Worm (Caenorhabditis elegans) whole organism, young adult: ENCODE measurements around the gene R07E5.19.

Experiments
- C06A6.2 ChIP-seq: fragments of 200-800 bp; sonication (Bioruptor generic); conservative IDR thresholded peaks from 2 replicates; pipeline ENCODE4 v1.3.6; 2022; ENCODE audit warnings: missing genetic modification characterization, missing compliant biosample characterization
- F37B4.10 ChIP-seq: fragments of 200-800 bp; sonication (Bioruptor generic); IDR thresholded peaks from 2 replicates; pipeline ENCODE4 v1.3.6; 2022; ENCODE audit warnings: missing genetic modification characterization, missing compliant biosample characterization
- F39B2.1 ChIP-seq: fragments of 200-800 bp; sonication (Bioruptor generic); IDR thresholded peaks from 2 replicates; pipeline ENCODE4 v1.3.6; 2022; ENCODE audit warnings: missing genetic modification reagents, missing genetic modification characterization, missing compliant biosample characterization
- T07F8.4 ChIP-seq: sonication (generic microtip); optimal IDR thresholded peaks from 2 replicates; lab custom pipeline; 2016; ENCODE audit warnings: mild to moderate bottlenecking, missing genetic modification characterization, moderate library complexity, missing compliant biosample characterization
- T26A5.8 ChIP-seq: sonication (generic microtip); optimal IDR thresholded peaks from 2 replicates; lab custom pipeline; 2016; ENCODE audit warnings: missing genetic modification characterization, missing compliant biosample characterization
- Y53F4B.3 ChIP-seq: fragments of 200-800 bp; sonication (Bioruptor generic); IDR thresholded peaks from 2 replicates; pipeline ENCODE4 v1.3.6; 2022; ENCODE audit warnings: missing genetic modification reagents, missing genetic modification characterization, missing compliant biosample characterization
- Y53G8AR.9 ChIP-seq: fragments of 200-800 bp; sonication (Bioruptor generic); conservative IDR thresholded peaks from 2 replicates; pipeline ENCODE4 v1.3.6; 2022; ENCODE audit warnings: missing genetic modification reagents, missing genetic modification characterization, missing compliant biosample characterization
- ZK185.1 ChIP-seq: sonication (generic microtip); optimal IDR thresholded peaks from 2 replicates; lab custom pipeline; 2016; ENCODE audit warnings: mild to moderate bottlenecking, missing genetic modification characterization, missing compliant biosample characterization; ENCODE audit not compliant: poor library complexity, severe bottlenecking
- aptf-2 ChIP-seq: fragments of 200-800 bp; sonication (Bioruptor generic); conservative IDR thresholded peaks from 2 replicates; pipeline ENCODE4 v1.3.6; 2022; ENCODE audit warnings: missing genetic modification reagents, missing genetic modification characterization, missing compliant biosample characterization
- aptf-3 ChIP-seq: fragments of 200-800 bp; sonication (Bioruptor generic); IDR thresholded peaks from 2 replicates; pipeline ENCODE4 v1.3.6; 2022; ENCODE audit warnings: missing genetic modification characterization, missing compliant biosample characterization
- attf-3 ChIP-seq: fragments of 200-800 bp; sonication (Bioruptor generic); conservative IDR thresholded peaks from 2 replicates; pipeline ENCODE4 v1.3.6; 2022; ENCODE audit warnings: missing genetic modification reagents, missing genetic modification characterization, missing compliant biosample characterization
- cebp-2 ChIP-seq: fragments of 200-800 bp; sonication (Bioruptor generic); IDR thresholded peaks from 2 replicates; pipeline ENCODE4 v1.3.6; 2022; ENCODE audit warnings: missing genetic modification characterization, missing compliant biosample characterization
- ceh-100 ChIP-seq: fragments of 200-800 bp; sonication (Bioruptor generic); IDR thresholded peaks from 2 replicates; pipeline ENCODE4 v1.3.6; 2022; ENCODE audit warnings: missing genetic modification reagents, missing genetic modification characterization, missing compliant biosample characterization
- ceh-27 ChIP-seq: fragments of 200-800 bp; sonication (Bioruptor generic); optimal IDR thresholded peaks from 2 replicates; lab custom pipeline; 2018; ENCODE audit warnings: mild to moderate bottlenecking, missing genetic modification characterization, moderate library complexity, missing compliant biosample characterization
- ceh-91 ChIP-seq: fragments of 200-800 bp; sonication (Bioruptor generic); IDR thresholded peaks from 2 replicates; pipeline ENCODE4 v1.3.6; 2022; ENCODE audit warnings: missing genetic modification reagents, missing genetic modification characterization, missing compliant biosample characterization
- chd-7 ChIP-seq: sonication (generic microtip); optimal IDR thresholded peaks from 2 replicates; lab custom pipeline; 2016; ENCODE audit warnings: mild to moderate bottlenecking, missing genetic modification characterization, moderate library complexity, missing compliant biosample characterization
- dpl-1 ChIP-seq: fragments of 150-350 bp; optimal IDR thresholded peaks from 2 replicates; lab custom pipeline; 2014; ENCODE audit warnings: missing biosample characterization, missing genetic modification reagents, missing genetic modification characterization
- egl-18 ChIP-seq: fragments of 200-800 bp; sonication (Bioruptor generic); IDR thresholded peaks from 2 replicates; pipeline ENCODE4 v1.3.6; 2022; ENCODE audit warnings: missing genetic modification reagents, missing genetic modification characterization, missing compliant biosample characterization
- fkh-3 ChIP-seq: sonication (generic microtip); optimal IDR thresholded peaks from 2 replicates; lab custom pipeline; 2016; ENCODE audit warnings: mild to moderate bottlenecking, missing genetic modification characterization, missing compliant biosample characterization
- gei-17 ChIP-seq: fragments of 200-800 bp; sonication (Bioruptor generic); optimal IDR thresholded peaks from 2 replicates; lab custom pipeline; 2018; ENCODE audit warnings: mild to moderate bottlenecking, missing genetic modification characterization, missing compliant biosample characterization
- hmg-1.2 ChIP-seq: fragments of 200-800 bp; sonication (Bioruptor generic); IDR thresholded peaks from 2 replicates; pipeline ENCODE4 v1.3.6; 2022; ENCODE audit warnings: missing genetic modification reagents, missing genetic modification characterization, missing compliant biosample characterization
- hmg-20 ChIP-seq: fragments of 200-800 bp; sonication (Bioruptor generic); IDR thresholded peaks from 2 replicates; pipeline ENCODE4 v1.3.6; 2022; ENCODE audit warnings: missing genetic modification reagents, missing genetic modification characterization, missing compliant biosample characterization
- lag-1 ChIP-seq: fragments of 200-800 bp; sonication (Bioruptor generic); IDR thresholded peaks from 2 replicates; pipeline ENCODE4 v1.3.6; 2022; ENCODE audit warnings: missing genetic modification reagents, missing genetic modification characterization, missing compliant biosample characterization
- lin-26 ChIP-seq: fragments of 200-800 bp; sonication (Bioruptor generic); IDR thresholded peaks from 2 replicates; pipeline ENCODE4 v1.3.6; 2022; ENCODE audit warnings: missing genetic modification reagents, missing genetic modification characterization, missing compliant biosample characterization
- lin-35 ChIP-seq, 3 experiments: fragments of 150-350 bp in 2 of 3; sonication (generic microtip) in 1 of 3; optimal IDR thresholded peaks; 2 replicates each; lab custom pipeline; 2014 to 2018; ENCODE audit warnings: missing biosample characterization in 3 of 3, missing genetic modification characterization in 3 of 3, missing genetic modification reagents in 3 of 3
- lir-1 ChIP-seq: fragments of 200-800 bp; sonication (Bioruptor generic); conservative IDR thresholded peaks from 2 replicates; pipeline ENCODE4 v1.3.6; 2022; ENCODE audit warnings: missing genetic modification reagents, missing genetic modification characterization, missing compliant biosample characterization
- lsl-1 ChIP-seq: fragments of 200-800 bp; sonication (Bioruptor generic); optimal IDR thresholded peaks from 2 replicates; lab custom pipeline; 2018; ENCODE audit warnings: mild to moderate bottlenecking, missing genetic modification characterization, moderate library complexity, missing compliant biosample characterization
- madf-8 ChIP-seq: fragments of 200-800 bp; sonication (Bioruptor generic); conservative IDR thresholded peaks from 2 replicates; pipeline ENCODE4 v1.3.6; 2022; ENCODE audit warnings: missing genetic modification reagents, missing genetic modification characterization, missing compliant biosample characterization
- mel-28 ChIP-seq: sonication (generic microtip); optimal IDR thresholded peaks from 2 replicates; lab custom pipeline; 2016; ENCODE audit warnings: borderline replicate concordance, mild to moderate bottlenecking, missing genetic modification characterization, missing compliant biosample characterization
- nfya-1 ChIP-seq: sonication (generic microtip); optimal IDR thresholded peaks from 2 replicates; lab custom pipeline; 2017; ENCODE audit warnings: antibody characterized with exemption, missing compliant biosample characterization, missing genetic modification characterization, borderline replicate concordance; ENCODE audit not compliant: insufficient read depth
- nfya-2 ChIP-seq: fragments of 200-800 bp; sonication (Bioruptor generic); IDR thresholded peaks from 2 replicates; pipeline ENCODE4 v1.3.6; 2022; ENCODE audit warnings: missing genetic modification reagents, missing genetic modification characterization, missing compliant biosample characterization
- nhr-90 ChIP-seq: sonication (generic microtip); optimal IDR thresholded peaks from 2 replicates; lab custom pipeline; 2016; ENCODE audit warnings: missing genotype, mild to moderate bottlenecking, missing genetic modification characterization, missing compliant biosample characterization
- pha-4 ChIP-seq: fragments of 150-350 bp; sonication (generic microtip); optimal IDR thresholded peaks from 2 replicates; lab custom pipeline; 2014; ENCODE audit warnings: missing biosample characterization, missing genetic modification reagents, missing genetic modification characterization
- snpc-4 ChIP-seq, 5 experiments: fragments of 150-350 bp in 1 of 5; sonication (generic microtip) in 4 of 5; optimal IDR thresholded peaks; 2 replicates each; lab custom pipeline; 2014 to 2018; ENCODE audit warnings: missing genetic modification characterization in 5 of 5, missing biosample characterization in 3 of 5, antibody characterized with exemption in 2 of 5, mild to moderate bottlenecking in 2 of 5, missing compliant biosample characterization in 2 of 5, missing genotype in 2 of 5, moderate library complexity in 2 of 5, missing genetic modification reagents in 1 of 5
- sptf-2 ChIP-seq: fragments of 200-800 bp; sonication (Bioruptor generic); optimal IDR thresholded peaks from 2 replicates; lab custom pipeline; 2018; ENCODE audit warnings: mild to moderate bottlenecking, missing genetic modification characterization, missing compliant biosample characterization
- tbp1 ChIP-seq: fragments of 200-800 bp; sonication (Bioruptor generic); optimal IDR thresholded peaks from 2 replicates; lab custom pipeline; 2018; ENCODE audit warnings: mild to moderate bottlenecking, missing genetic modification characterization, missing compliant biosample characterization
- tbx-9 ChIP-seq: sonication (generic microtip); optimal IDR thresholded peaks from 2 replicates; lab custom pipeline; 2016; ENCODE audit warnings: borderline replicate concordance, missing genetic modification characterization, inconsistent platforms, missing compliant biosample characterization
- unc-130 ChIP-seq: sonication (generic microtip); optimal IDR thresholded peaks from 2 replicates; lab custom pipeline; 2016; ENCODE audit warnings: missing genetic modification reagents, missing genetic modification characterization, missing compliant biosample characterization
- zim-3 ChIP-seq: sonication (generic microtip); optimal IDR thresholded peaks from 2 replicates; lab custom pipeline; 2017; ENCODE audit warnings: mild to moderate bottlenecking, missing genetic modification characterization, moderate library complexity, missing compliant biosample characterization
- ztf-28 ChIP-seq: fragments of 200-800 bp; sonication (Bioruptor generic); IDR thresholded peaks from 2 replicates; pipeline ENCODE4 v1.3.6; 2022; ENCODE audit warnings: missing genetic modification reagents, missing genetic modification characterization, missing compliant biosample characterization
- ztf-3 ChIP-seq: fragments of 200-800 bp; sonication (Bioruptor generic); optimal IDR thresholded peaks from 2 replicates; lab custom pipeline; 2018; ENCODE audit warnings: mild to moderate bottlenecking, missing genetic modification characterization, missing compliant biosample characterization
- ztf-6 ChIP-seq: fragments of 200-800 bp; sonication (Bioruptor generic); IDR thresholded peaks from 2 replicates; pipeline ENCODE4 v1.3.6; 2022; ENCODE audit warnings: missing genetic modification reagents, missing genetic modification characterization, missing compliant biosample characterization

Gene R07E5.19

DNA sequence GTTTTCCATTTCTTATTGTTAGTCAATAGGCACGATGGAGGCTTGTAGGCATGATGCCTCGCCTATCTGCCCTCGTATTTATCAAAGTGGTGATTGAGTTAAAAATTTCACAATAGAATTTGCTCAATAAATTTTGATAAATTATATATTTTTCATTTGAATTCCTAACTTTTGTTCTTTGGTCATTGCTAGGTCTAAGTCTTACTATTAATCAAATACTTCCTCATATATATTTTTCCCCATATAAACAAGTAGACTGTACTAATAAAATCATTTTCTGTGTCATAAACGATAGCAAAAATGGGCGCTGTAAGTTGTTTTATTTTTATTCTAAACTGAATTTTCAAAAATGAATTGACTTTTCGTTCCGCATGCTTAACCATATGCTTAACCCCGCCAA lies 33.4 kb downstream of the R07E5.19 start, which contains the start of gene pals-28:
Gene pals-28 (plus strand): TSS at position 301 of the 400 bp plus-strand sequence.
- no peak for TF ChIP-seq tbx-9
- no peak for TF ChIP-seq sptf-2 (GFP tag; lab: Kevin White, UChicago)
- TF ChIP-seq aptf-3 (GFP tag; lab: Robert Waterston, UW) = no peak

DNA sequence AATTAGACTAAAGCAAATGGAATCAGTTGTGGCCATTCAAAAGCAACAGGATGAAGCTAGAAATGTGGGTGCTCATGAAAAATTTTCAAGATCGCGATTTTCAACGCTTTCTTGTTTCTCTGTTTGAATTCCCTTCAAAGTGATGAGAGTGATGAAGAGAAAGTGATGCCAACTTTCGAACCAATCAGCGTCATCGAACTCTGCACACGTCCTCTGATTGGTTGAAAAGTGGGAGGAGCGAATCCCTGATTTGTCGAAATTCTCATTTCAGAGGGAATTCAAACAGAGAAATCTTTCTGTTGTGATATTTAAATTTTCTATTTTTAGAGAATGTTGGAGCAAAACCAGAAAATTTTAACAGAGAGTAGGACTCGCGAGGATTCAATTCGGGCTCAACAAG lies 35.7 kb downstream of the R07E5.19 start:
- TF ChIP-seq unc-130 (no peak), gei-17 (no peak), ztf-3 (GFP tag; lab: Kevin White, UChicago) (no peak), hmg-1.2 (GFP tag; lab: Robert Waterston, UW) (no peak), dpl-1 (GFP tag; lab: Kevin White, UChicago) (no peak), mel-28 (tag; lab: Kevin White, UChicago) (no peak), lag-1 (GFP tag; lab: Robert Waterston, UW) (no peak)

DNA sequence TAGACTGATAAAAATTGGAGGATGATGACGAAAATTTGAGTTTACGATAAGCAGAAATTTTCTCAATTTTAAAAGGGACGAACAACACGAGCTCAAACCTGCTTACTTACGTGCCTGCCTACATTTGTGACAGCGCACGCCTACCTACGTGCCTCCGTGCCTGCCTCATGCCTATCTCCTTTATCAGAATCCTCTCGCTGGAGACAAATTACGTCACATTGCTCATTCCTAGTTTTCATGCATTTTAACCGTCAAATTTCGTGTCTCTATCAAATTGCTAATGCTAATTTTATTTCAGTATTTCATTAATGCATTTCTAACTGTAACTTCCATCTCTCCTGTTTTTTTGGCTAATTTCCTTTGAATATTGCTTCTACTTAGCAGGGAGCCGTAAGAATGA lies 36.5 kb downstream of the R07E5.19 start, which contains the start of gene pals-27:
Gene pals-27 (plus strand): TSS at position 301 of the 400 bp plus-strand sequence.
- TF ChIP-seq madf-8 (GFP tag; lab: Robert Waterston, UW) (no peak), C06A6.2 (GFP tag; lab: Robert Waterston, UW) (no peak), Y53F4B.3 (GFP tag; lab: Robert Waterston, UW) (no peak), zim-3 (tag; lab: Kevin White, UChicago) (no peak), ztf-28 (GFP tag; lab: Robert Waterston, UW) (no peak), lin-35 (GFP tag; optimal IDR thresholded peaks at IDR 0.05; lab: Kevin White, UChicago) (no peak), fkh-3 (tag; lab: Kevin White, UChicago) (no peak), T26A5.8 (no peak), aptf-2 (GFP tag; lab: Robert Waterston, UW) (no peak), ceh-27 (GFP tag; lab: Kevin White, UChicago) (no peak), lsl-1 (GFP tag; lab: Kevin White, UChicago) (no peak), lin-26 (GFP tag; lab: Robert Waterston, UW) (no peak), chd-7 (tag; lab: Kevin White, UChicago) (no peak), Y53G8AR.9 (GFP tag; lab: Robert Waterston, UW) (no peak), hmg-20 (GFP tag; lab: Robert Waterston, UW) (no peak), dpl-1 (GFP tag; lab: Kevin White, UChicago) (no peak), T07F8.4 (no peak)
- TF ChIP-seq, all 124 proteins: peak for 0

- TF ChIP-seq T26A5.8 (no peak), hmg-1.2 (GFP tag; lab: Robert Waterston, UW) (peak; percentile 69; the same call in 1 of the 2 replicates), nhr-90 (tag; lab: Kevin White, UChicago) (no peak)
Measured at ce11 chrIII:4380835-4381234, 37.0 kb downstream of the R07E5.19 start.

DNA sequence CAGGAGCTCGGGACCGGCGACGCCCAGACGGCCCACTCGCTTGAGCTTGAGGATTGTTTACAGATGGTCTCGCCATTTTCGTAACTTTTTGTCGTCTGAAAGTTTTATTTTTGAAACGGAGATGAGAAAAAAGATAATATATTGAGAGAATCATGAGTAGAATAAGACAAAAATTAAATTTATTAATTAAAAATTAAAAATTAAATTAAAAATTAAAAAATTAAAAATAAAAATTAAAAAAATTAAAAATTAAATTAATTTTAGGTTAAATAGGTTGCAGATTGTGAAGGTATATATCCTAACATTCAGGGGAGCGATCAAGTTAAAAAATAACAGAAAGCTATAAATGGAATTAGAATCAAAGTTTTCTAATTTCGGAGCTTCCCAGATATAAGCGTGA lies 38.1 kb downstream of the R07E5.19 start, which contains the start of gene B0284.3:
Gene B0284.3 (minus strand): TSS at position 101 of the 400 bp plus-strand sequence.
- TF ChIP-seq tbp1 = no peak
- no peak for TF ChIP-seq egl-18 (GFP tag; lab: Robert Waterston, UW)
- no peak for TF ChIP-seq madf-8 (GFP tag; lab: Robert Waterston, UW)
- TF ChIP-seq ceh-100 (GFP tag; lab: Robert Waterston, UW) = no peak
- no peak for TF ChIP-seq pha-4
- TF ChIP-seq snpc-4 (GFP tag; optimal IDR thresholded peaks at IDR 0.05; lab: Kevin White, UChicago) = no peak
- no peak for TF ChIP-seq snpc-4 (tag; optimal IDR thresholded peaks at IDR 0.05; lab: Kevin White, UChicago)
- no peak for TF ChIP-seq lag-1 (GFP tag; lab: Robert Waterston, UW)
- no peak for TF ChIP-seq ZK185.1 (tag; lab: Kevin White, UChicago)
- no peak for TF ChIP-seq nfya-1 (tag; lab: Kevin White, UChicago)
- TF ChIP-seq F39B2.1 (GFP tag; lab: Robert Waterston, UW) = no peak
- no peak for TF ChIP-seq cebp-2
- no peak for TF ChIP-seq lir-1 (GFP tag; lab: Robert Waterston, UW)
- TF ChIP-seq nfya-2 (GFP tag; lab: Robert Waterston, UW) = no peak
- no peak for TF ChIP-seq ceh-91 (GFP tag; lab: Robert Waterston, UW)
- TF ChIP-seq F37B4.10 (GFP tag; lab: Robert Waterston, UW) = no peak
- no peak for TF ChIP-seq attf-3 (GFP tag; lab: Robert Waterston, UW)
- TF ChIP-seq dpl-1 (GFP tag; lab: Kevin White, UChicago) = no peak
- TF ChIP-seq ztf-6 (GFP tag; lab: Robert Waterston, UW) = no peak
